Worm (Caenorhabditis elegans) whole organism, L4 larva: Measurements from ENCODE around the gene unc-1.

ENCODE experiments used
- T26A8.4 ChIP-seq: fragments of 200-800 bp; sonication (Bioruptor generic); IDR thresholded peaks from 2 replicates; pipeline ENCODE4 v1.3.6; 2022; ENCODE audit warnings: missing genetic modification characterization, missing compliant biosample characterization
- Y75B8A.6 ChIP-seq: fragments of 200-800 bp; sonication (Bioruptor generic); IDR thresholded peaks from 2 replicates; pipeline ENCODE4 v1.3.6; 2022; ENCODE audit warnings: missing genetic modification reagents, missing genetic modification characterization, missing compliant biosample characterization
- aha-1 ChIP-seq: fragments of 150-350 bp; peaks from one replicate; lab custom pipeline; 2014; ENCODE audit warnings: missing biosample characterization, missing genetic modification characterization
- arid-1 ChIP-seq: fragments of 200-800 bp; sonication (Bioruptor generic); conservative IDR thresholded peaks from 2 replicates; pipeline ENCODE4 v1.3.6; 2022; ENCODE audit warnings: missing genetic modification reagents, missing genetic modification characterization, missing compliant biosample characterization
- attf-4 ChIP-seq: sonication (generic microtip); optimal IDR thresholded peaks from 3 replicates; lab custom pipeline; 2017; ENCODE audit warnings: missing biosample characterization, missing genetic modification characterization
- ceh-32 ChIP-seq: sonication (generic microtip); optimal IDR thresholded peaks from 2 replicates; lab custom pipeline; 2016; ENCODE audit warnings: mild to moderate bottlenecking, missing genetic modification characterization, missing compliant biosample characterization; ENCODE audit not compliant: poor library complexity
- ces-1 ChIP-seq: fragments of 150-350 bp; sonication (generic microtip); optimal IDR thresholded peaks from 4 replicates; lab custom pipeline; 2014; ENCODE audit warnings: missing biosample characterization, missing genetic modification reagents, missing genetic modification characterization
- ctbp-1 ChIP-seq: fragments of 200-800 bp; sonication (Bioruptor generic); IDR thresholded peaks from 2 replicates; pipeline ENCODE4 v1.3.6; 2022; ENCODE audit warnings: missing genetic modification reagents, missing genetic modification characterization, missing compliant biosample characterization
- daf-19 ChIP-seq: fragments of 200-800 bp; sonication (Bioruptor generic); conservative IDR thresholded peaks from 2 replicates; pipeline ENCODE4 v1.3.6; 2022; ENCODE audit warnings: missing genetic modification characterization, missing compliant biosample characterization
- dmd-6 ChIP-seq: fragments of 200-800 bp; sonication (Bioruptor generic); IDR thresholded peaks from 2 replicates; pipeline ENCODE4 v1.3.6; 2022; ENCODE audit warnings: missing genetic modification reagents, missing genetic modification characterization, missing compliant biosample characterization
- egl-27 ChIP-seq: sonication (generic microtip); optimal IDR thresholded peaks from 3 replicates; lab custom pipeline; 2017; ENCODE audit warnings: missing biosample characterization, missing genetic modification reagents, missing genetic modification characterization
- egl-43 ChIP-seq: fragments of 200-800 bp; sonication (Bioruptor generic); IDR thresholded peaks from 2 replicates; pipeline ENCODE4 v1.3.6; 2022; ENCODE audit warnings: missing genetic modification reagents, missing genetic modification characterization, missing compliant biosample characterization
- fkh-10 ChIP-seq: fragments of 150-350 bp; optimal IDR thresholded peaks from 2 replicates; lab custom pipeline; 2014; ENCODE audit warnings: missing biosample characterization, missing genetic modification reagents, missing genetic modification characterization
- fos-1 ChIP-seq: fragments of 150-350 bp; optimal IDR thresholded peaks from 2 replicates; lab custom pipeline; 2014; ENCODE audit warnings: missing biosample characterization, missing genetic modification characterization
- hif-1 ChIP-seq, 2 experiments: sonication (generic microtip); optimal IDR thresholded peaks; 2 replicates each; lab custom pipeline; 2016 to 2017; ENCODE audit warnings: missing compliant biosample characterization in 2 of 2, missing genetic modification characterization in 2 of 2, missing genetic modification reagents in 2 of 2, missing genotype in 2 of 2, mild to moderate bottlenecking in 1 of 2
- hlh-11 ChIP-seq: fragments of 200-800 bp; sonication (Bioruptor generic); optimal IDR thresholded peaks from 2 replicates; lab custom pipeline; 2018; ENCODE audit warnings: mild to moderate bottlenecking, missing genetic modification characterization, missing compliant biosample characterization
- hlh-30 ChIP-seq: sonication (generic microtip); optimal IDR thresholded peaks from 2 replicates; lab custom pipeline; 2017; ENCODE audit warnings: antibody characterized with exemption, mild to moderate bottlenecking, missing genetic modification characterization, missing compliant biosample characterization; ENCODE audit not compliant: insufficient read depth
- hmg-1.1 ChIP-seq: fragments of 200-800 bp; sonication (Bioruptor generic); IDR thresholded peaks from 2 replicates; pipeline ENCODE4 v1.3.6; 2022; ENCODE audit warnings: missing genetic modification reagents, missing genetic modification characterization, missing compliant biosample characterization
- jun-1 ChIP-seq: fragments of 150-350 bp; optimal IDR thresholded peaks from 2 replicates; lab custom pipeline; 2014; ENCODE audit warnings: missing biosample characterization, missing genetic modification reagents, missing genetic modification characterization
- lin-1 ChIP-seq: fragments of 200-800 bp; sonication (Bioruptor generic); IDR thresholded peaks from 2 replicates; pipeline ENCODE4 v1.3.6; 2022; ENCODE audit warnings: missing genetic modification reagents, missing genetic modification characterization, missing compliant biosample characterization
- lin-29 ChIP-seq: fragments of 200-800 bp; sonication (Bioruptor generic); IDR thresholded peaks from 2 replicates; pipeline ENCODE4 v1.3.6; 2022; ENCODE audit warnings: missing genetic modification reagents, missing genetic modification characterization, missing compliant biosample characterization
- lin-39 ChIP-seq: fragments of 150-350 bp; optimal IDR thresholded peaks from 2 replicates; lab custom pipeline; 2014; ENCODE audit warnings: missing biosample characterization, missing genetic modification reagents, missing genetic modification characterization
- lsy-2 ChIP-seq, 2 experiments: fragments of 150-350 bp in 1 of 2; sonication (generic microtip) in 1 of 2; optimal IDR thresholded peaks; 2 replicates each; lab custom pipeline; 2014 to 2017; ENCODE audit warnings: missing biosample characterization in 2 of 2, missing genetic modification characterization in 2 of 2
- madf-5 ChIP-seq, 2 experiments: fragments of 200-800 bp; sonication (Bioruptor generic); IDR thresholded peaks; 2 replicates each; pipeline ENCODE4 v1.3.6; 2022; ENCODE audit warnings: missing compliant biosample characterization in 2 of 2, missing genetic modification characterization in 2 of 2
- mdl-1 ChIP-seq, 2 experiments: fragments of 150-350 bp in 1 of 2; sonication (generic microtip) in 1 of 2; optimal IDR thresholded peaks; 2 replicates each; lab custom pipeline; 2014 to 2017; ENCODE audit warnings: missing biosample characterization in 2 of 2, missing genetic modification characterization in 2 of 2
- mep-1 ChIP-seq: fragments of 150-350 bp; sonication (generic microtip); optimal IDR thresholded peaks from 3 replicates; lab custom pipeline; 2014; ENCODE audit warnings: missing biosample characterization, missing genetic modification characterization
- mxl-2 ChIP-seq: fragments of 200-800 bp; sonication (Bioruptor generic); conservative IDR thresholded peaks from 2 replicates; pipeline ENCODE4 v1.3.6; 2022; ENCODE audit warnings: missing genetic modification reagents, missing genetic modification characterization, missing compliant biosample characterization
- nhr-237 ChIP-seq: sonication (generic microtip); optimal IDR thresholded peaks from 2 replicates; lab custom pipeline; 2017; ENCODE audit warnings: missing biosample characterization, missing genetic modification characterization
- nhr-42 ChIP-seq: fragments of 200-800 bp; sonication (Bioruptor generic); IDR thresholded peaks from 2 replicates; pipeline ENCODE4 v1.3.6; 2022; ENCODE audit warnings: missing genetic modification characterization, missing compliant biosample characterization
- nhr-48 ChIP-seq: sonication (generic microtip); optimal IDR thresholded peaks from 2 replicates; lab custom pipeline; 2016; ENCODE audit warnings: mild to moderate bottlenecking, missing genetic modification characterization, missing compliant biosample characterization
- rbr-2 ChIP-seq: sonication (generic microtip); optimal IDR thresholded peaks from 2 replicates; lab custom pipeline; 2016; ENCODE audit warnings: missing genotype, missing genetic modification characterization, missing compliant biosample characterization
- saeg-2 ChIP-seq: fragments of 200-800 bp; sonication (Bioruptor generic); IDR thresholded peaks from 2 replicates; pipeline ENCODE4 v1.3.6; 2022; ENCODE audit warnings: missing genetic modification reagents, missing genetic modification characterization, missing compliant biosample characterization
- sdz-12 ChIP-seq: fragments of 200-800 bp; sonication (Bioruptor generic); optimal IDR thresholded peaks from 2 replicates; lab custom pipeline; 2018; ENCODE audit warnings: mild to moderate bottlenecking, missing genetic modification characterization, missing compliant biosample characterization
- set-16 ChIP-seq: fragments of 200-800 bp; sonication (Bioruptor generic); IDR thresholded peaks from 2 replicates; pipeline ENCODE4 v1.3.6; 2022; ENCODE audit warnings: missing genetic modification reagents, missing genetic modification characterization, missing compliant biosample characterization
- skn-1 ChIP-seq: fragments of 150-350 bp; optimal IDR thresholded peaks from 2 replicates; lab custom pipeline; 2014; ENCODE audit warnings: missing biosample characterization, missing genetic modification characterization
- spr-3 ChIP-seq: fragments of 200-800 bp; sonication (Bioruptor generic); optimal IDR thresholded peaks from 2 replicates; lab custom pipeline; 2018; ENCODE audit warnings: mild to moderate bottlenecking, missing genetic modification characterization, missing compliant biosample characterization
- tag-97 ChIP-seq: fragments of 200-800 bp; sonication (Bioruptor generic); IDR thresholded peaks from 2 replicates; pipeline ENCODE4 v1.3.6; 2022; ENCODE audit warnings: missing genetic modification characterization, missing compliant biosample characterization
- unc-39 ChIP-seq: sonication (generic microtip); optimal IDR thresholded peaks from 2 replicates; lab custom pipeline; 2017; ENCODE audit warnings: missing biosample characterization, missing genetic modification characterization
- ztf-11 ChIP-seq: fragments of 150-350 bp; optimal IDR thresholded peaks from 2 replicates; lab custom pipeline; 2014; ENCODE audit warnings: missing biosample characterization, missing genetic modification characterization

Gene unc-1

DNA sequence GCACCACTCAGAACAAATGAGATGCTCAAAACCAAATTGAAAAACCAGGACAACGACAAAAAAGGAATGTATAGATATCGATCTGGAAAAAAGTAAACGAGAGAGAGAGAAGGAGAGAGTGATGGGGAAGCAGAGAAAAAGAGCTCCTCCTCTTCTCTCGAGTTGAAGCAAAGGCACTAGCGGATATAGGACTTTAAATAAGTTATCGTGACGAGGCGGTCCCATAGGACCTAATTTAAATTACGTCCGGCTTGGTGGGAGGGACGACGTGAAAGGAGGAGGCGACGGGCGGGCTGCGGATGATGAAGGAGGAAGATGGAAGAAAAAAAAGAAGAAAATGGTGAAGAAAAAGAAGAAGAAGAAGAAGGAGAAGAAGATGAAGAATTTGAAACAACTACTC, 43.7 kb downstream of the unc-1 start:
- TF ChIP-seq nhr-42 (GFP tag; lab: Robert Waterston, UW), result no peak
- no peak for TF ChIP-seq arid-1
- no peak for TF ChIP-seq tag-97
- peak; percentile 61 for TF ChIP-seq ces-1
- TF ChIP-seq lin-39 (tag; lab: Kevin White, UChicago), result no peak
- peak; percentile 75 for TF ChIP-seq aha-1
- no peak for TF ChIP-seq saeg-2 (GFP tag; lab: Robert Waterston, UW)
- no peak for TF ChIP-seq fos-1 (tag; lab: Kevin White, UChicago)
- peak in 1 of 2 experiments; percentile 6 for TF ChIP-seq lsy-2 (tag; optimal IDR thresholded peaks at IDR 0.05; lab: Kevin White, UChicago)
- no peak for TF ChIP-seq egl-27 (tag; lab: Kevin White, UChicago)
- no peak for TF ChIP-seq sdz-12 (GFP tag; lab: Kevin White, UChicago)
- TF ChIP-seq set-16 (GFP tag; lab: Robert Waterston, UW), result peak; percentile 54; the same call in 1 of the 2 replicates
- TF ChIP-seq daf-19 (GFP tag; lab: Robert Waterston, UW), result no peak
- TF ChIP-seq egl-43 (GFP tag; lab: Robert Waterston, UW), result no peak
- no peak for TF ChIP-seq dmd-6
- peak; percentile 44 for TF ChIP-seq mep-1
- TF ChIP-seq ctbp-1 (GFP tag; lab: Robert Waterston, UW), result peak; percentile 67; the same call in 1 of the 2 replicates
- peak in 1 of 2 experiments; percentile 9 for TF ChIP-seq mdl-1 (tag; optimal IDR thresholded peaks at IDR 0.05; lab: Kevin White, UChicago)
- no peak for TF ChIP-seq unc-39 (tag; lab: Kevin White, UChicago)
- no peak for TF ChIP-seq ceh-32 (tag; lab: Kevin White, UChicago)
- TF ChIP-seq lin-29 (GFP tag; lab: Robert Waterston, UW), result no peak
- TF ChIP-seq attf-4 (tag; lab: Kevin White, UChicago), result no peak
- peak; percentile 51 for TF ChIP-seq rbr-2 (tag; lab: Kevin White, UChicago)
- TF ChIP-seq T26A8.4, result no peak
- TF ChIP-seq jun-1 (tag; lab: Kevin White, UChicago), result no peak
- no peak for TF ChIP-seq nhr-48 (tag; lab: Kevin White, UChicago)
- peak; percentile 2 for TF ChIP-seq hlh-11
- peak; percentile 19 for TF ChIP-seq hlh-30 (tag; lab: Kevin White, UChicago)
- TF ChIP-seq, all 104 proteins: peak for 10

DNA sequence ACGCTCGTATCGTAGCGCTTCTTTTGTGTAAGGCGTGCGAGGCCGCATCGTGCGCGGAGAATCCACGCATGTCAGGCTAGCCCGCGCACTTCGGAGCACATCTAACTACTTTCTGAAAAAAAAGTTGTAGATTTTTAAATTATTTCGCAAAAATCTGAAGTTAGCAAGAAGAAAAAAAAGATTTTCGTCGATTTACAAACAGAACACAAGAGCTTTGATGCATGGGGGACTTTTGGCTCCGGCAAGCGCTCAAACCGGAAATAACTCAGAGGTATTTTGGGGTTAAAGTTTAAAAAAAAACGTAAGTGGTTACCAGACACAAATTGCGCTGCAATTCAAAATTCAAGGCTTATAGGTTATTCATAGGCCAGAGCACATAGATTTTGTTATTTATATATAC, 44.8 kb downstream of the unc-1 start, which contains the start of the genes F55A4.13 and nlf-1:
Gene F55A4.13 (minus strand): TSS at position 101 of the 400 bp plus-strand sequence.
Gene nlf-1 (minus strand): TSS at position 112 of the 400 bp plus-strand sequence.
- TF ChIP-seq fkh-10 (GFP tag; lab: Kevin White, UChicago), result no peak
- TF ChIP-seq egl-27 (tag; lab: Kevin White, UChicago), result no peak
- no peak for TF ChIP-seq skn-1 (tag; lab: Kevin White, UChicago)
- no peak for TF ChIP-seq Y75B8A.6
- TF ChIP-seq hmg-1.1 (GFP tag; lab: Robert Waterston, UW), result no peak
- no peak for TF ChIP-seq ctbp-1 (GFP tag; lab: Robert Waterston, UW)
- no peak for TF ChIP-seq spr-3 (GFP tag; lab: Kevin White, UChicago)
- TF ChIP-seq madf-5 (GFP tag; IDR thresholded peaks at IDR 0.05; lab: Robert Waterston, UW), result no peak
- no peak for TF ChIP-seq jun-1 (tag; lab: Kevin White, UChicago)
- no peak for TF ChIP-seq nhr-237 (tag; lab: Kevin White, UChicago)
- TF ChIP-seq ztf-11 (tag; lab: Kevin White, UChicago), result no peak
- TF ChIP-seq hif-1 (tag; optimal IDR thresholded peaks at IDR 0.05; lab: Kevin White, UChicago), result no peak
- no peak for TF ChIP-seq mxl-2 (GFP tag; lab: Robert Waterston, UW)
- TF ChIP-seq lin-1 (GFP tag; lab: Robert Waterston, UW), result no peak
